Fruit fly (Drosophila melanogaster): Measurements from ENCODE around the gene Krn.
A peak's percentile ranks its signal among the peaks of the same experiment; 100 is the strongest.

Gene Krn

dm6 chr3L:17624208-17624826 is 29.8 kb downstream of the Krn start:
- TF ChIP-seq Sry-β (GFP tag; optimal IDR thresholded peaks at IDR 0.05): no peak
- peak in 1 of 2 experiments; percentile 23 for TF ChIP-seq eve (GFP tag; optimal IDR thresholded peaks at IDR 0.05)
- TF ChIP-seq gem (tag; optimal IDR thresholded peaks at IDR 0.05): peak; percentile 10
- peak in 1 of 3 experiments; percentile 26 for TF ChIP-seq lola (GFP tag; optimal IDR thresholded peaks at IDR 0.05)
- TF ChIP-seq CG17829 (tag; optimal IDR thresholded peaks at IDR 0.05): no peak
- TF ChIP-seq Hr78 (GFP tag; optimal IDR thresholded peaks at IDR 0.05): peak in 1 of 2 experiments; percentile 28
- peak in 1 of 2 experiments; percentile 42 for TF ChIP-seq Eip74EF (GFP tag; optimal IDR thresholded peaks at IDR 0.05)
- TF ChIP-seq knrl (GFP tag; IDR thresholded peaks at IDR 0.05; ENCODE audit: partially characterized antibody): no peak
- TF ChIP-seq Oli (tag; optimal IDR thresholded peaks at IDR 0.05): no peak
- no peak for TF ChIP-seq Ets97D (GFP tag; optimal IDR thresholded peaks at IDR 0.05)
- TF ChIP-seq D19A (tag; optimal IDR thresholded peaks at IDR 0.05): peak; percentile 82
- no peak for TF ChIP-seq CG16779 (GFP tag; IDR thresholded peaks at IDR 0.05)
- peak; percentile 33 for TF ChIP-seq Asciz (GFP tag; optimal IDR thresholded peaks at IDR 0.05)
- TF ChIP-seq sens (GFP tag): peak; percentile 76
- TF ChIP-seq CG15073 (GFP tag; optimal IDR thresholded peaks at IDR 0.05): no peak
- TF ChIP-seq Ets65A (GFP tag): peak; percentile 16

- TF ChIP-seq ken (GFP tag; IDR thresholded peaks at IDR 0.05) (no peak), danr (GFP tag; IDR thresholded peaks at IDR 0.05) (no peak), grn (GFP tag; optimal IDR thresholded peaks at IDR 0.05) (peak; percentile 11), Hey (tag; optimal IDR thresholded peaks at IDR 0.05) (peak; percentile 7), aop (GFP tag; IDR thresholded peaks at IDR 0.05) (no peak), caup (GFP tag; optimal IDR thresholded peaks at IDR 0.05; ENCODE audit: severe bottlenecking) (no peak), CG17186 (GFP tag; optimal IDR thresholded peaks at IDR 0.05) (no peak), en (GFP tag; optimal IDR thresholded peaks at IDR 0.05) (no peak), exex (tag; optimal IDR thresholded peaks at IDR 0.05) (peak; percentile 50), Eip74EF (GFP tag; optimal IDR thresholded peaks at IDR 0.05) (peak in 1 of 2 experiments; percentile 67), toy (GFP tag; IDR thresholded peaks at IDR 0.05) (no peak), CG8359 (GFP tag; optimal IDR thresholded peaks at IDR 0.05; ENCODE audit: borderline replicate concordance) (no peak), eve (GFP tag; optimal IDR thresholded peaks at IDR 0.05) (peak in 1 of 2 experiments; percentile 12), Scr (GFP tag; IDR thresholded peaks at IDR 0.05; ENCODE audit: partially characterized antibody) (no peak), CG13424 (tag; optimal IDR thresholded peaks at IDR 0.05) (no peak), grau (tag; optimal IDR thresholded peaks at IDR 0.05) (peak; percentile 48), lov (optimal IDR thresholded peaks at IDR 0.05) (no peak), lov (GFP tag; IDR thresholded peaks at IDR 0.05) (no peak), CG11695 (GFP tag; IDR thresholded peaks at IDR 0.05) (0 out of 3 replicates have a peak, but pooled peaks have one; percentile 22)
These were observed 31.1 kb downstream of the Krn start for dm6 chr3L:17622935-17623334.

- TF ChIP-seq sr (GFP tag; IDR thresholded peaks at IDR 0.05): peak; percentile 97
- peak; percentile 5 for TF ChIP-seq Med (GFP tag)
- no peak for TF ChIP-seq CG42726 (GFP tag; IDR thresholded peaks at IDR 0.05; ENCODE audit: partially characterized antibody)
- peak; percentile 74 for TF ChIP-seq sens (GFP tag)
- no peak for TF ChIP-seq Mes4 (GFP tag; optimal IDR thresholded peaks at IDR 0.05)
- peak; percentile 2 for TF ChIP-seq MESR4 (GFP tag; optimal IDR thresholded peaks at IDR 0.05)
- no peak for TF ChIP-seq CG6683 (GFP tag; optimal IDR thresholded peaks at IDR 0.05)
- peak; percentile 27 for TF ChIP-seq grau (tag; optimal IDR thresholded peaks at IDR 0.05)
- peak; percentile 15; the same call in 1 of the 2 replicates for TF ChIP-seq ara (GFP tag; IDR thresholded peaks at IDR 0.05)
- peak; percentile 6 for TF ChIP-seq Meics (GFP tag; optimal IDR thresholded peaks at IDR 0.05)
- TF ChIP-seq CG7357 (GFP tag; IDR thresholded peaks at IDR 0.05): 0 out of 3 replicates have a peak, but pooled peaks have one; percentile 24
- peak; percentile 7 for TF ChIP-seq CG12769 (tag; optimal IDR thresholded peaks at IDR 0.05)
- TF ChIP-seq Ets65A (GFP tag): peak; percentile 51
- peak; percentile 28 for TF ChIP-seq CG18599 (GFP tag; optimal IDR thresholded peaks at IDR 0.05)
- TF ChIP-seq rib (GFP tag; IDR thresholded peaks at IDR 0.05): no peak
- no peak for TF ChIP-seq Fer2 (tag; optimal IDR thresholded peaks at IDR 0.05)
These were observed 31.8 kb downstream of the Krn start for dm6 chr3L:17622081-17622850.

All from whole organism, embryonic.